Fruit fly (Drosophila melanogaster) whole organism: ENCODE data around the gene Mst36Fa.

Source experiments
- CG8478 ChIP-seq: fragments of >200 bp; optimal IDR thresholded peaks from 2 replicates; lab custom pipeline; 2018; ENCODE audit warnings: inconsistent platforms
- Dll ChIP-seq: fragments of >200 bp; optimal IDR thresholded peaks from 2 replicates; lab custom pipeline; 2017
- EcR ChIP-seq, 2 experiments: fragments of >200 bp; optimal IDR thresholded peaks; 2 replicates each; lab custom pipeline; 2017; ENCODE audit warnings: missing biosample characterization in 2 of 2, missing genetic modification characterization in 2 of 2, missing genetic modification reagents in 2 of 2
- pan ChIP-seq: fragments of >200 bp; optimal IDR thresholded peaks from 2 replicates; lab custom pipeline; 2017
- psq ChIP-seq: fragments of >200 bp; optimal IDR thresholded peaks from 2 replicates; lab custom pipeline; 2017
- usp ChIP-seq: fragments of >200 bp; optimal IDR thresholded peaks from 2 replicates; lab custom pipeline; 2017; ENCODE audit warnings: missing biosample characterization, missing genetic modification characterization, mixed read lengths

The Mst36Fa gene

DNA sequence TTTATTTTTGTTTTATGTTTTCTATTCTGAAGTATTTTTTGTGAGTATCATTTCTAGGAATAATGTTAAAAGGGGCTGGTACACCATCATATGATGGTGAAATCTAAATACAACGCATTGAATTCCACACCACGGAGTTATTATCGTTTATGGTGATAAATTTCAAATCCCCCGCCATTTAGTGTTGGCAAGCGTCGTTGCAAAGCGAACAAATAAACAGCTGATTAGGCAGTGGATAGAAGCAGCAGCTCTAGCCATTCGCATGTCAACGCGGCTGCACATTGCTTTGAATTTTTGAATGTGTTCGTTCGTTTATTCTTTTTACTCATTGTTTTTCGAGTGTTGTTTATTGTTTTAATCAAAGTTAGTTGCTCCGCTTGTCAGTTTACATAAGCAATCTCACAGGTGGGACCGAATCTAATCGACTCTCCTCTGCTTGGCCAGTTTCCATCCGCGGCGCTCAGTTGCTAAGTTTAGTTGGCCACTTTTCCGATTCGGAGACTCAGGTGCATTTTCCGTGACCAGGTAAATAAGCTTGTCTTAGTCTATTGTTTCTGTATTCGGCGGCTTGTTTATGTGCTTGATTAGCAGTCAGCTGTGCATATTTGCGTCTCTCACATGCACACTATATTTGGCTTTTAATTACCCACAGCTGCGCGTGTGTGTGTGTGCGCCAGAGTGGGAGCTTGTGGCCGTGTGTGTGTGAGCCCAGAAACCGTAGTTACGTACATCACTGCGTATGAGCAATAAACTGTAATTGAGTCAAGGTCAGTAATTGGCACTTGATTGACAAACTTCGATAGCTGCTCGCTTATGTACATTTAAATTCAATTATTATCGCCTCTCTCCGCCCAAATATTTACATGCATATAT, at the start of gene Mst36Fa, which contains the start of gene CG31751:
Gene Mst36Fa (minus strand): TSS at position 51 of the 873 bp plus-strand sequence.
Gene CG31751 (plus strand): TSS at position 274 of the 873 bp plus-strand sequence.
- TF ChIP-seq Dll (lab: Kevin White, UChicago) (no peak), EcR (GFP tag; optimal IDR thresholded peaks at IDR 0.05; lab: Kevin White, UChicago) (no peak), CG8478 (lab: Kevin White, UChicago) (no peak)

DNA sequence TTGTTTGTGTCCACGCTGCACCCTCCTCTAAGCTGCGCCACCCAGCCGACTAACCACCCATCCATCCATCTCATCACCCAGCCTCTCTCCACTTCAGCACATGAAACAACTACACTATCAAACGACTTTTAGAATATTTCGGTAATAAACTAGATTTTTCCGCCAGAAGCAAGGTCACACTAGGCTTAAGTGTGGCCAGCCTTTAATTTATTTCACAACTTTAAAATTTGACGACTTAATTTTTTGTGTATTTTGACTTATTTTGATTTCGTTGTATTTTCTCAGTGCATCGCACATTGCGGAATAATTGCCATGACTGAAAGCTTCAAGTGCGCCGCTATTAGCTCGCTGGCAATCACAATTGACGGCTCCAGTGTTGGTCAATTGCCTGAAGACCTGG, 48.0 kb upstream of the Mst36Fa start:
- TF ChIP-seq EcR (GFP tag; optimal IDR thresholded peaks at IDR 0.05; lab: Kevin White, UChicago): no peak

- TF ChIP-seq psq (lab: Kevin White, UChicago) (no peak), pan (lab: Kevin White, UChicago) (no peak), EcR (GFP tag; optimal IDR thresholded peaks at IDR 0.05; lab: Kevin White, UChicago) (no peak), usp (no peak), Dll (lab: Kevin White, UChicago) (no peak), CG8478 (lab: Kevin White, UChicago) (no peak)
These were observed 42.8 kb upstream of the Mst36Fa start for dm6 chr2L:18719583-18719982.

dm6 chr2L:18717365-18718011, 40.7 kb upstream of the Mst36Fa start:
- no peak for TF ChIP-seq psq (lab: Kevin White, UChicago)
- TF ChIP-seq EcR (GFP tag; optimal IDR thresholded peaks at IDR 0.05; lab: Kevin White, UChicago): no peak
- TF ChIP-seq usp: no peak
- no peak for TF ChIP-seq pan (lab: Kevin White, UChicago)

- TF ChIP-seq EcR (GFP tag; optimal IDR thresholded peaks at IDR 0.05; lab: Kevin White, UChicago) (no peak), Dll (lab: Kevin White, UChicago) (no peak), pan (lab: Kevin White, UChicago) (no peak), usp (no peak), CG8478 (lab: Kevin White, UChicago) (no peak), psq (lab: Kevin White, UChicago) (no peak)
These were observed 37.3 kb upstream of the Mst36Fa start for dm6 chr2L:18714086-18714485.

DNA sequence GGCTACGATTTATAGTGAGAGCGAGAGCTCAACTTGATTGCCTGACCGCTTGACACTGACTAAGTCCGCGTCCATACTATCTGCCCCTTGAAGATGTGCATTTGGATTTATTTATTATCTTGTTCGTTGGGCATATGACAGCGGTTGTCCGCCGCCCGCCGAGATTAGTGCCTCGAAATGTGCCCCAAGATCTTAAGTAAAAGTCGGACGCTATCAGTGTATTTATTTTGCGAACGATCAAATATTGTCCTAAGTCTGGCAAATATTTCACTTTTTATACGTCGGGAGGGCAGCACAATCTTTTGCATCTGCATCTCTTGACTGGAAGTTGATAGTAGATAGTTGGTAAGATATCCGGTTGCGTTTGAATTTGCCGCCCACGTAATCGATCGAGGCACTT, 36.9 kb upstream of the Mst36Fa start, which contains the start of gene Irk3:
Gene Irk3 (minus strand): TSS at position 63 of the 400 bp plus-strand sequence.
- TF ChIP-seq EcR (GFP tag; optimal IDR thresholded peaks at IDR 0.05; lab: Kevin White, UChicago): no peak
- TF ChIP-seq pan (lab: Kevin White, UChicago): no peak
- no peak for TF ChIP-seq Dll (lab: Kevin White, UChicago)
- no peak for TF ChIP-seq CG8478 (lab: Kevin White, UChicago)
- TF ChIP-seq usp: no peak
- TF ChIP-seq psq (lab: Kevin White, UChicago): no peak

DNA sequence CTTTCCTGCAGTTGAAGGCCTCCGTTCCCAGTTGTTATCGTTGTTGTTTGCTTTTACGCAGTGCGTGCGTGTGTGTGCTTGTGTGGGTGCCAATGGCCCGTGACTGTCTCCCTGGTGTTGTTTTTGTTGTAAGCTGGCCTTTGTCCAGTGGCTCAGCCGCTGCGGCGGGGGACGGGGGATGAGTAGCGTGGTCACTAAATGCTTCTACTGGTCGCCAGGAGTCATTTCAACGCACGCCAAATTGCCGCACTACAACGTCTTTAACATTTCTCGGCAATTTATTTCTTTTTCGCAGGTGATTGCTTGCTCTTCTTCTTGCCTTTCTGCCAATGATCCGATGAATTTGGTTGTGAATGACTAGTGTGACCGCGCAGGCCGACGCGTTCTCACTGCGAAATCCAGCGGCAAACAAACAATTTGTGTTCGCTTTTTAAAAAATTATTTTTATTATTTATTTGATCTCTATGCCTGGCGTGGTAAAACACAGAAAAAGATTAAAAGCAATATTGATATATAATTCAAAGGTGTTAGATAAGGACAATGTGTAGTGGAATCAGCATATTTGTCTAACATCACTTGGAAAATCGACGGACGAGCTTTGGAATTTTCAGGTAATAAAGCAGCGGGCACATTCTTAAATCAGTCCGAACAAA, 31.6 kb upstream of the Mst36Fa start, which contains the start of the genes Faf2 and Grip71:
Gene Faf2 (minus strand): TSS at position 450 of the 653 bp plus-strand sequence.
Gene Grip71 (plus strand): TSS at position 608 of the 653 bp plus-strand sequence.
- TF ChIP-seq usp (no peak), pan (lab: Kevin White, UChicago) (no peak), EcR (GFP tag; optimal IDR thresholded peaks at IDR 0.05; lab: Kevin White, UChicago) (no peak), Dll (lab: Kevin White, UChicago) (no peak), psq (lab: Kevin White, UChicago) (no peak), CG8478 (lab: Kevin White, UChicago) (no peak)

dm6 chr2L:18707844-18708238, 31.0 kb upstream of the Mst36Fa start:
- TF ChIP-seq CG8478 (lab: Kevin White, UChicago): no peak
- no peak for TF ChIP-seq usp
- no peak for TF ChIP-seq psq (lab: Kevin White, UChicago)
- no peak for TF ChIP-seq pan (lab: Kevin White, UChicago)
- TF ChIP-seq Dll (lab: Kevin White, UChicago): no peak
- no peak for TF ChIP-seq EcR (GFP tag; optimal IDR thresholded peaks at IDR 0.05; lab: Kevin White, UChicago)

DNA sequence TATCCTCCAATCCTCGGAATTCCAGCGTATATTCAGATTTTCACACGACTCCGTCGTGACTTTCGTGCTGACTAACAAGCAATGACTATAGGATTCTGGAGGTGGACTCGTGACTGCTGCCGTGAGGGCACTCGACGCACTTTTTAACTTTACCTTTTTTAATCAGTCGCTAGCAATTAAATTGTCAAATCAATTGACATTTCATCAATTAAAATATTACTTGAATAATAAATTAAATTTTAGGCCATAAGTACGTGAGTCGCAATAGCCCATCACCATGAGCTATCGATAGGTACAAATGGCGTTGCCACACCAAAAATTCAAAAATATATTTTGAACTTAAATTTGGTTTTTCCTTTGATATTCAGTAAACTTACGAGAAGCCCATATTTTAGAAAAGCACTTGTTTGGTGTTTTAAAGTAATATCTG, 28.8 kb upstream of the Mst36Fa start, which contains the start of gene Jwa:
Gene Jwa (minus strand): TSS at position 87 of the 430 bp plus-strand sequence.
- no peak for TF ChIP-seq usp
- TF ChIP-seq EcR (GFP tag; optimal IDR thresholded peaks at IDR 0.05; lab: Kevin White, UChicago): no peak
- no peak for TF ChIP-seq CG8478 (lab: Kevin White, UChicago)
- TF ChIP-seq pan (lab: Kevin White, UChicago): no peak
- TF ChIP-seq Dll (lab: Kevin White, UChicago): no peak
- TF ChIP-seq psq (lab: Kevin White, UChicago): no peak

DNA sequence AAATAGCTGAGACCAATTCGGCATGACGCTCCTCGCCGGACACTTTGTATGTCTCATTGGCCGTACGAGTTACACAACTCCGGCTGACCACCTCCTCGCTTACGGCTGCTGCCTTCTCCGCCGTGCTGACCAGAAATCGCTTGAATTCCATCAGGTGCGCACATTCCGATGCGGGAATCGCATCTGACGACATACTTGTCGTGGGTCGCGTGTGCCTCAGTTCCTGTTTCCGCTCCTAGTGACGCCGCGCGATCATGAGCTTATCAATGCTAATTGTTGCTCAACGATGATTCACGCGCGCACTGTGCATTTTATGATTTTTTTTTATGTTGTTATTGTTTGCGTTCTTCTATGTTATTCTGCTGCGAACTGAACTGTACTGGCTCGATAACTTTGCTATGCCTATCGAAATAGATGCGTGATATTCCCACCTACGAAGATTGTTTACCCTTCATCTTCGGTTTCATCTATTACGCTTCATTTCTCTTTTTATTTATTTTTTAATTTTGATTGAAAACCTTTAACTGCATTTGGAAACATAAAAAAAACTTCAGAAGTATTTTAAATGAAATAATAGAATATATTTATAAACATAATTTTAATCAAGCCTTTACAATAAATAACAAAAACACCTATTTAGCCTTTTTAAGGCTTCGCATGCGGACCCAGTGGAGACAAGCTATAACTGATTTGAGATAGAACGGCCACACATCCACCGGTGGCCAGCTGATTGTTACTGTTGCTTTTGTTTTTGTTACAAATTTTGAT, 26.1 kb upstream of the Mst36Fa start, which contains the start of the genes CG10376 and CG10343:
Gene CG10376 (minus strand): TSS at position 385 of the 768 bp plus-strand sequence.
Gene CG10343 (plus strand): TSS at position 753 of the 768 bp plus-strand sequence.
- TF ChIP-seq EcR (GFP tag; optimal IDR thresholded peaks at IDR 0.05; lab: Kevin White, UChicago) (no peak), usp (no peak), psq (lab: Kevin White, UChicago) (no peak), Dll (lab: Kevin White, UChicago) (no peak), CG8478 (lab: Kevin White, UChicago) (no peak), pan (lab: Kevin White, UChicago) (no peak)
